Worm (Caenorhabditis elegans): Measurements from ENCODE around the gene srx-95.

DNA sequence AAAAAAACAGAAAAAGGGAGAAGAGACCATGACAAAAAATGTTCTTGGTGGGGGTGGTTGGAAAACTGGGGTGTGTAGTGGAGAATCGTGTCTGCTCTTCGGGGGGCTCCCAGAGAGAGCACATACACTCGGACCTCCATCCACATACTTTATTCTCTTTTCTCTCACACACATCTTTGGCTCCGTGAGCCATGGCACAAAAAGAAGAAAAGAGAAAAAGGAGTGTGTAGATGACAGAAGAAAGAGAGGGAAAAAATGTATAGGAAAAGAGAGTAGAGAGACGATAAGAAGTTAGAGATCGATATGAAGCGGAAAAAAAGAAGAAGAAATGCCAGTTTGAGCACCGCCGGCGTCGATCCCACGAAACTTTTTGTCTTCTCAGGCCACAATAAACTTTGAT lies 45.6 kb downstream of the srx-95 start:
- TF ChIP-seq med-1 (GFP tag; optimal IDR thresholded peaks at IDR 0.05; ENCODE audit: insufficient read depth) (no peak), ztf-23 (GFP tag; IDR thresholded peaks at IDR 0.05) (no peak), T22C8.4 (GFP tag; IDR thresholded peaks at IDR 0.05) (no peak), flt-1 (GFP tag; IDR thresholded peaks at IDR 0.05) (no peak), ztf-29 (GFP tag; IDR thresholded peaks at IDR 0.05) (no peak), tab-1 (GFP tag; IDR thresholded peaks at IDR 0.05) (no peak)
